Worm (Caenorhabditis elegans) whole organism, young adult: ENCODE data around the gene R02E12.5.

ENCODE experiments used
- B0336.3 ChIP-seq: fragments of 200-800 bp; sonication (Bioruptor generic); IDR thresholded peaks from 2 replicates; pipeline ENCODE4 v1.3.6; 2022; ENCODE audit warnings: missing genetic modification characterization, missing compliant biosample characterization
- F23B12.7 ChIP-seq: sonication (generic microtip); optimal IDR thresholded peaks from 2 replicates; lab custom pipeline; 2017; ENCODE audit warnings: missing genetic modification characterization, mild to moderate bottlenecking, missing compliant biosample characterization, antibody characterized with exemption, moderate library complexity; ENCODE audit not compliant: insufficient read depth
- F37B4.10 ChIP-seq: fragments of 200-800 bp; sonication (Bioruptor generic); IDR thresholded peaks from 2 replicates; pipeline ENCODE4 v1.3.6; 2022; ENCODE audit warnings: missing genetic modification characterization, missing compliant biosample characterization
- F39B2.1 ChIP-seq: fragments of 200-800 bp; sonication (Bioruptor generic); IDR thresholded peaks from 2 replicates; pipeline ENCODE4 v1.3.6; 2022; ENCODE audit warnings: missing genetic modification reagents, missing genetic modification characterization, missing compliant biosample characterization
- K12H6.12 ChIP-seq: fragments of 200-800 bp; sonication (Bioruptor generic); optimal IDR thresholded peaks from 2 replicates; lab custom pipeline; 2018; ENCODE audit warnings: mild to moderate bottlenecking, missing genetic modification characterization, missing compliant biosample characterization
- T07F8.4 ChIP-seq: sonication (generic microtip); optimal IDR thresholded peaks from 2 replicates; lab custom pipeline; 2016; ENCODE audit warnings: mild to moderate bottlenecking, missing genetic modification characterization, moderate library complexity, missing compliant biosample characterization
- T26A5.8 ChIP-seq: sonication (generic microtip); optimal IDR thresholded peaks from 2 replicates; lab custom pipeline; 2016; ENCODE audit warnings: missing genetic modification characterization, missing compliant biosample characterization
- Y53F4B.3 ChIP-seq: fragments of 200-800 bp; sonication (Bioruptor generic); IDR thresholded peaks from 2 replicates; pipeline ENCODE4 v1.3.6; 2022; ENCODE audit warnings: missing genetic modification reagents, missing genetic modification characterization, missing compliant biosample characterization
- Y56A3A.18 ChIP-seq: fragments of 200-800 bp; sonication (Bioruptor generic); IDR thresholded peaks from 2 replicates; pipeline ENCODE4 v1.3.6; 2022; ENCODE audit warnings: missing genetic modification reagents, missing genetic modification characterization, missing compliant biosample characterization
- aptf-2 ChIP-seq: fragments of 200-800 bp; sonication (Bioruptor generic); conservative IDR thresholded peaks from 2 replicates; pipeline ENCODE4 v1.3.6; 2022; ENCODE audit warnings: missing genetic modification reagents, missing genetic modification characterization, missing compliant biosample characterization
- aptf-3 ChIP-seq: fragments of 200-800 bp; sonication (Bioruptor generic); IDR thresholded peaks from 2 replicates; pipeline ENCODE4 v1.3.6; 2022; ENCODE audit warnings: missing genetic modification characterization, missing compliant biosample characterization
- atf-7 ChIP-seq: sonication (generic microtip); optimal IDR thresholded peaks from 2 replicates; lab custom pipeline; 2017; ENCODE audit warnings: mild to moderate bottlenecking, missing genetic modification characterization, missing compliant biosample characterization
- athp-1 ChIP-seq: sonication (generic microtip); optimal IDR thresholded peaks from 2 replicates; lab custom pipeline; 2017; ENCODE audit warnings: mild to moderate bottlenecking, missing genetic modification characterization, missing compliant biosample characterization
- attf-3 ChIP-seq: fragments of 200-800 bp; sonication (Bioruptor generic); conservative IDR thresholded peaks from 2 replicates; pipeline ENCODE4 v1.3.6; 2022; ENCODE audit warnings: missing genetic modification reagents, missing genetic modification characterization, missing compliant biosample characterization
- attf-6 ChIP-seq: fragments of 200-800 bp; sonication (Bioruptor generic); IDR thresholded peaks from 2 replicates; pipeline ENCODE4 v1.3.6; 2022; ENCODE audit warnings: missing genetic modification reagents, missing genetic modification characterization, missing compliant biosample characterization
- ccch-3 ChIP-seq: fragments of 200-800 bp; sonication (Bioruptor generic); optimal IDR thresholded peaks from 2 replicates; lab custom pipeline; 2018; ENCODE audit warnings: mild to moderate bottlenecking, missing genetic modification characterization, missing compliant biosample characterization
- cebp-1 ChIP-seq, 2 experiments: fragments of 200-800 bp in 1 of 2; sonication (Bioruptor generic) in 1 of 2; sonication (generic microtip) in 1 of 2; IDR thresholded peaks in 1 of 2; optimal IDR thresholded peaks in 1 of 2; 2 replicates each; pipeline versions ENCODE4 v1.3.6 to Lab custom; 2017 to 2022; ENCODE audit warnings: missing compliant biosample characterization in 2 of 2, missing genetic modification characterization in 2 of 2, mild to moderate bottlenecking in 1 of 2, missing genetic modification reagents in 1 of 2, moderate library complexity in 1 of 2
- cebp-2 ChIP-seq: fragments of 200-800 bp; sonication (Bioruptor generic); IDR thresholded peaks from 2 replicates; pipeline ENCODE4 v1.3.6; 2022; ENCODE audit warnings: missing genetic modification characterization, missing compliant biosample characterization
- ceh-100 ChIP-seq: fragments of 200-800 bp; sonication (Bioruptor generic); IDR thresholded peaks from 2 replicates; pipeline ENCODE4 v1.3.6; 2022; ENCODE audit warnings: missing genetic modification reagents, missing genetic modification characterization, missing compliant biosample characterization
- ceh-27 ChIP-seq: fragments of 200-800 bp; sonication (Bioruptor generic); optimal IDR thresholded peaks from 2 replicates; lab custom pipeline; 2018; ENCODE audit warnings: mild to moderate bottlenecking, missing genetic modification characterization, moderate library complexity, missing compliant biosample characterization
- ceh-79 ChIP-seq: sonication (generic microtip); optimal IDR thresholded peaks from 2 replicates; lab custom pipeline; 2017; ENCODE audit warnings: mild to moderate bottlenecking, missing genetic modification characterization, missing compliant biosample characterization
- chd-7 ChIP-seq: sonication (generic microtip); optimal IDR thresholded peaks from 2 replicates; lab custom pipeline; 2016; ENCODE audit warnings: mild to moderate bottlenecking, missing genetic modification characterization, moderate library complexity, missing compliant biosample characterization
- die-1 ChIP-seq: sonication (generic microtip); optimal IDR thresholded peaks from 2 replicates; lab custom pipeline; 2016; ENCODE audit warnings: missing genotype, mild to moderate bottlenecking, missing genetic modification characterization, missing compliant biosample characterization
- dox-1 ChIP-seq: fragments of 200-800 bp; sonication (Bioruptor generic); IDR thresholded peaks from 2 replicates; pipeline ENCODE4 v1.3.6; 2022; ENCODE audit warnings: missing genetic modification reagents, missing genetic modification characterization, missing compliant biosample characterization
- egl-44 ChIP-seq: fragments of 200-800 bp; sonication (Bioruptor generic); IDR thresholded peaks from 2 replicates; pipeline ENCODE4 v1.3.6; 2022; ENCODE audit warnings: missing genetic modification reagents, missing genetic modification characterization, missing compliant biosample characterization
- gei-17 ChIP-seq: fragments of 200-800 bp; sonication (Bioruptor generic); optimal IDR thresholded peaks from 2 replicates; lab custom pipeline; 2018; ENCODE audit warnings: mild to moderate bottlenecking, missing genetic modification characterization, missing compliant biosample characterization
- hrde-1 ChIP-seq: sonication (generic microtip); optimal IDR thresholded peaks from 2 replicates; lab custom pipeline; 2016; ENCODE audit warnings: missing genetic modification characterization, mild to moderate bottlenecking, missing compliant biosample characterization, moderate library complexity, missing genotype, missing genetic modification reagents, borderline replicate concordance
- lag-1 ChIP-seq: fragments of 200-800 bp; sonication (Bioruptor generic); IDR thresholded peaks from 2 replicates; pipeline ENCODE4 v1.3.6; 2022; ENCODE audit warnings: missing genetic modification reagents, missing genetic modification characterization, missing compliant biosample characterization
- let-607 ChIP-seq, 2 experiments: fragments of 200-800 bp in 1 of 2; sonication (Bioruptor generic) in 1 of 2; sonication (generic microtip) in 1 of 2; optimal IDR thresholded peaks; 2 replicates each; lab custom pipeline; 2016 to 2018; ENCODE audit warnings: mild to moderate bottlenecking in 2 of 2, missing compliant biosample characterization in 2 of 2, missing genetic modification characterization in 2 of 2, moderate library complexity in 2 of 2, missing genotype in 1 of 2
- lin-26 ChIP-seq: fragments of 200-800 bp; sonication (Bioruptor generic); IDR thresholded peaks from 2 replicates; pipeline ENCODE4 v1.3.6; 2022; ENCODE audit warnings: missing genetic modification reagents, missing genetic modification characterization, missing compliant biosample characterization
- madf-3 ChIP-seq: fragments of 200-800 bp; sonication (Bioruptor generic); IDR thresholded peaks from 2 replicates; pipeline ENCODE4 v1.3.6; 2022; ENCODE audit warnings: missing genetic modification reagents, missing genetic modification characterization, missing compliant biosample characterization
- mes-4 ChIP-seq: sonication (generic microtip); optimal IDR thresholded peaks from 2 replicates; lab custom pipeline; 2016; ENCODE audit warnings: missing genotype, missing genetic modification characterization, missing compliant biosample characterization
- mxl-1 ChIP-seq: sonication (generic microtip); optimal IDR thresholded peaks from 2 replicates; lab custom pipeline; 2016; ENCODE audit warnings: missing genetic modification characterization, missing compliant biosample characterization
- pbrm-1 ChIP-seq: fragments of 200-800 bp; sonication (Bioruptor generic); IDR thresholded peaks from 2 replicates; pipeline ENCODE4 v1.3.6; 2022; ENCODE audit warnings: missing genetic modification reagents, missing genetic modification characterization, missing compliant biosample characterization
- pha-4 ChIP-seq: fragments of 150-350 bp; sonication (generic microtip); optimal IDR thresholded peaks from 2 replicates; lab custom pipeline; 2014; ENCODE audit warnings: missing biosample characterization, missing genetic modification reagents, missing genetic modification characterization
- rcor-1 ChIP-seq: fragments of 200-800 bp; sonication (Bioruptor generic); IDR thresholded peaks from 2 replicates; pipeline ENCODE4 v1.3.6; 2022; ENCODE audit warnings: missing genetic modification reagents, missing genetic modification characterization, missing compliant biosample characterization
- repo-1 ChIP-seq: sonication (generic microtip); optimal IDR thresholded peaks from 2 replicates; lab custom pipeline; 2017; ENCODE audit warnings: mild to moderate bottlenecking, missing genetic modification characterization, missing compliant biosample characterization
- rpc-1 ChIP-seq, 2 experiments: fragments of 150-350 bp in 1 of 2; sonication (generic microtip) in 1 of 2; optimal IDR thresholded peaks; 2 replicates each; lab custom pipeline; 2014 to 2018; ENCODE audit warnings: missing biosample characterization in 1 of 2, missing genetic modification characterization in 1 of 2, missing genetic modification reagents in 1 of 2, missing genotype in 1 of 2
- unc-130 ChIP-seq: sonication (generic microtip); optimal IDR thresholded peaks from 2 replicates; lab custom pipeline; 2016; ENCODE audit warnings: missing genetic modification reagents, missing genetic modification characterization, missing compliant biosample characterization
- unc-62 ChIP-seq: fragments of 150-350 bp; optimal IDR thresholded peaks from 2 replicates; lab custom pipeline; 2014; ENCODE audit warnings: missing biosample characterization, missing genetic modification reagents, missing genetic modification characterization
- zfh-2 ChIP-seq: fragments of 200-800 bp; sonication (Bioruptor generic); conservative IDR thresholded peaks from 2 replicates; pipeline ENCODE4 v1.3.6; 2022; ENCODE audit warnings: missing genetic modification reagents, missing genetic modification characterization, missing compliant biosample characterization
- ztf-18 ChIP-seq: sonication (generic microtip); optimal IDR thresholded peaks from 2 replicates; lab custom pipeline; 2016; ENCODE audit warnings: missing genotype, mild to moderate bottlenecking, missing genetic modification characterization, missing compliant biosample characterization
- ztf-22 ChIP-seq: fragments of 200-800 bp; sonication (Bioruptor generic); optimal IDR thresholded peaks from 2 replicates; lab custom pipeline; 2018; ENCODE audit warnings: mild to moderate bottlenecking, missing genetic modification characterization, moderate library complexity, missing compliant biosample characterization
- ztf-25 ChIP-seq: fragments of 200-800 bp; sonication (Bioruptor generic); IDR thresholded peaks from 2 replicates; pipeline ENCODE4 v1.3.6; 2022; ENCODE audit warnings: missing genetic modification reagents, missing genetic modification characterization, missing compliant biosample characterization
- ztf-26 ChIP-seq: sonication (generic microtip); optimal IDR thresholded peaks from 2 replicates; lab custom pipeline; 2017; ENCODE audit warnings: missing genetic modification characterization, missing compliant biosample characterization
- ztf-28 ChIP-seq: fragments of 200-800 bp; sonication (Bioruptor generic); IDR thresholded peaks from 2 replicates; pipeline ENCODE4 v1.3.6; 2022; ENCODE audit warnings: missing genetic modification reagents, missing genetic modification characterization, missing compliant biosample characterization
- ztf-3 ChIP-seq: fragments of 200-800 bp; sonication (Bioruptor generic); optimal IDR thresholded peaks from 2 replicates; lab custom pipeline; 2018; ENCODE audit warnings: mild to moderate bottlenecking, missing genetic modification characterization, missing compliant biosample characterization
- ztf-6 ChIP-seq: fragments of 200-800 bp; sonication (Bioruptor generic); IDR thresholded peaks from 2 replicates; pipeline ENCODE4 v1.3.6; 2022; ENCODE audit warnings: missing genetic modification reagents, missing genetic modification characterization, missing compliant biosample characterization

Gene R02E12.5

ce11 chrX:3969353-3969752, 27.8 kb upstream of the R02E12.5 start (continued):
- no peak for TF ChIP-seq F39B2.1 (GFP tag; lab: Robert Waterston, UW)
- peak; percentile 9 for TF ChIP-seq chd-7 (tag; lab: Kevin White, UChicago)
- no peak for TF ChIP-seq ccch-3 (GFP tag; lab: Kevin White, UChicago)
- TF ChIP-seq pha-4 (tag; lab: Kevin White, UChicago): no peak
- TF ChIP-seq mxl-1 (tag; lab: Kevin White, UChicago): peak; percentile 70
- TF ChIP-seq unc-62 (GFP tag; lab: Kevin White, UChicago): no peak
- TF ChIP-seq let-607 (tag; optimal IDR thresholded peaks at IDR 0.05; lab: Kevin White, UChicago): no peak
- no peak for TF ChIP-seq egl-44 (GFP tag; lab: Robert Waterston, UW)
- no peak for TF ChIP-seq zfh-2 (GFP tag; lab: Robert Waterston, UW)
- TF ChIP-seq cebp-1 (GFP tag; IDR thresholded peaks at IDR 0.05; lab: Robert Waterston, UW): no peak
- TF ChIP-seq cebp-1 (tag; optimal IDR thresholded peaks at IDR 0.05; lab: Kevin White, UChicago): no peak
- no peak for TF ChIP-seq T07F8.4 (tag; lab: Kevin White, UChicago)
- 0 out of 2 replicates have a peak, but pooled peaks have one; percentile 31 for TF ChIP-seq aptf-3 (GFP tag; lab: Robert Waterston, UW)
- TF ChIP-seq F23B12.7 (tag; lab: Kevin White, UChicago): no peak
- TF ChIP-seq athp-1 (tag; lab: Kevin White, UChicago): no peak
- TF ChIP-seq ztf-25 (GFP tag; lab: Robert Waterston, UW): 0 out of 2 replicates have a peak, but pooled peaks have one; percentile 62
- no peak for TF ChIP-seq hrde-1 (tag; lab: Kevin White, UChicago)
- TF ChIP-seq ceh-79: no peak
- TF ChIP-seq ceh-27 (GFP tag; lab: Kevin White, UChicago): peak; percentile 39
- peak; percentile 64; the same call in 1 of the 2 replicates for TF ChIP-seq Y56A3A.18 (GFP tag; lab: Robert Waterston, UW)
- no peak for TF ChIP-seq unc-130 (GFP tag; lab: Kevin White, UChicago)
- TF ChIP-seq cebp-2 (GFP tag; lab: Robert Waterston, UW): no peak
- no peak for TF ChIP-seq ztf-18 (tag; lab: Kevin White, UChicago)
- TF ChIP-seq lin-26 (GFP tag; lab: Robert Waterston, UW): peak; percentile 78
- peak; percentile 72 for TF ChIP-seq rcor-1 (GFP tag; lab: Robert Waterston, UW)
- 0 out of 2 replicates have a peak, but pooled peaks have one; percentile 31 for TF ChIP-seq attf-6 (GFP tag; lab: Robert Waterston, UW)
- no peak for TF ChIP-seq madf-3
- no peak for TF ChIP-seq repo-1 (tag; lab: Kevin White, UChicago)
- peak; percentile 41 for TF ChIP-seq die-1 (tag; lab: Kevin White, UChicago)
- TF ChIP-seq ztf-28 (GFP tag; lab: Robert Waterston, UW): 0 out of 2 replicates have a peak, but pooled peaks have one; percentile 61
- TF ChIP-seq aptf-2: no peak
- TF ChIP-seq lag-1 (GFP tag; lab: Robert Waterston, UW): no peak
- TF ChIP-seq attf-3 (GFP tag; lab: Robert Waterston, UW): no peak
- no peak for TF ChIP-seq ztf-3 (GFP tag; lab: Kevin White, UChicago)
- TF ChIP-seq dox-1 (GFP tag; lab: Robert Waterston, UW): no peak
- no peak for TF ChIP-seq ceh-100
- TF ChIP-seq ztf-6 (GFP tag; lab: Robert Waterston, UW): 0 out of 2 replicates have a peak, but pooled peaks have one; percentile 29
- TF ChIP-seq K12H6.12 (tag; lab: Kevin White, UChicago): no peak
- no peak for TF ChIP-seq T26A5.8 (tag; lab: Kevin White, UChicago)
- no peak for TF ChIP-seq atf-7 (tag; lab: Kevin White, UChicago)
- no peak for TF ChIP-seq B0336.3 (GFP tag; lab: Robert Waterston, UW)
- TF ChIP-seq ztf-26: no peak
- peak; percentile 74 for TF ChIP-seq rpc-1 (optimal IDR thresholded peaks at IDR 0.05; lab: Kevin White, UChicago)
- peak; percentile 77 for TF ChIP-seq rpc-1 (tag; optimal IDR thresholded peaks at IDR 0.05; lab: Kevin White, UChicago)
- TF ChIP-seq ztf-22 (GFP tag; lab: Kevin White, UChicago): no peak
- no peak for TF ChIP-seq gei-17
- TF ChIP-seq Y53F4B.3: no peak
- peak; percentile 59; the same call in 1 of the 2 replicates for TF ChIP-seq pbrm-1
- TF ChIP-seq F37B4.10: 0 out of 2 replicates have a peak, but pooled peaks have one; percentile 70
- TF ChIP-seq mes-4 (tag; lab: Kevin White, UChicago): no peak
